Fruit fly (Drosophila melanogaster) whole organism, adult: Measurements from ENCODE around the gene CG13074.

Source experiments
- CG11617 ChIP-seq: fragments of 200-800 bp; sonication (Bioruptor generic); optimal IDR thresholded peaks from 2 replicates; lab custom pipeline; 2017; ENCODE audit warnings: mild to moderate bottlenecking, missing biosample characterization, missing genetic modification reagents, missing genetic modification characterization
- CG12768 ChIP-seq: fragments of 200-800 bp; sonication (Bioruptor generic); optimal IDR thresholded peaks from 2 replicates; lab custom pipeline; 2017; ENCODE audit warnings: missing biosample characterization, missing genetic modification characterization, mild to moderate bottlenecking, moderate library complexity, missing genetic modification reagents
- CG1620 ChIP-seq: fragments of 200-800 bp; sonication (Bioruptor generic); optimal IDR thresholded peaks from 2 replicates; lab custom pipeline; 2016; ENCODE audit warnings: missing biosample characterization, missing genetic modification characterization
- CG33017 ChIP-seq: fragments of 200-800 bp; sonication (Bioruptor generic); optimal IDR thresholded peaks from 2 replicates; lab custom pipeline; 2018; ENCODE audit warnings: missing biosample characterization, mild to moderate bottlenecking, missing genetic modification characterization, moderate library complexity
- CG7045 ChIP-seq: fragments of 200-800 bp; sonication (Bioruptor generic); optimal IDR thresholded peaks from 2 replicates; lab custom pipeline; 2017; ENCODE audit warnings: missing biosample characterization, mild to moderate bottlenecking, missing genetic modification characterization
- Clk ChIP-seq: fragments of 200-800 bp; sonication (Bioruptor generic); optimal IDR thresholded peaks from 2 replicates; lab custom pipeline; 2017; ENCODE audit warnings: missing biosample characterization, missing genetic modification characterization
- Crg-1 ChIP-seq: fragments of 200-800 bp; sonication (Bioruptor generic); optimal IDR thresholded peaks from 2 replicates; lab custom pipeline; 2016; ENCODE audit warnings: missing biosample characterization, missing genetic modification characterization
- Hr96 ChIP-seq: fragments of 200-800 bp; sonication (Bioruptor generic); optimal IDR thresholded peaks from 2 replicates; lab custom pipeline; 2016; ENCODE audit warnings: missing biosample characterization, missing genetic modification characterization
- Mnt ChIP-seq: fragments of 200-800 bp; sonication (Bioruptor generic); optimal IDR thresholded peaks from 2 replicates; lab custom pipeline; 2016; ENCODE audit warnings: missing biosample characterization, mild to moderate bottlenecking, missing genetic modification characterization
- bab1 ChIP-seq: fragments of 200-800 bp; sonication (Bioruptor generic); optimal IDR thresholded peaks from 3 replicates; lab custom pipeline; 2019; ENCODE audit warnings: missing biosample characterization, mild to moderate bottlenecking, missing genetic modification characterization, moderate library complexity
- cic ChIP-seq: fragments of 200-800 bp; sonication (Bioruptor generic); optimal IDR thresholded peaks from 2 replicates; lab custom pipeline; 2017; ENCODE audit warnings: missing biosample characterization, mild to moderate bottlenecking, missing genetic modification characterization, moderate library complexity
- cnc ChIP-seq, 2 experiments: fragments of >200 bp; optimal IDR thresholded peaks; 2 replicates each; lab custom pipeline; 2017
- kay ChIP-seq: fragments of 200-800 bp; sonication (Bioruptor generic); peaks from one replicate; lab custom pipeline; 2016; ENCODE audit warnings: missing biosample characterization, missing genetic modification characterization, borderline replicate concordance
- toe ChIP-seq: fragments of 200-800 bp; sonication (Bioruptor generic); optimal IDR thresholded peaks from 2 replicates; lab custom pipeline; 2016; ENCODE audit warnings: missing biosample characterization, missing genetic modification characterization

dm6 chr3L:16097393-16097884 is at the start of gene CG13074, which contains the start of gene ATPsynbetaL:
- no peak for TF ChIP-seq CG12768
- TF ChIP-seq Crg-1 = no peak
- TF ChIP-seq CG33017 (tag; lab: Kevin White, UChicago) = no peak
- TF ChIP-seq Mnt (GFP tag; lab: Kevin White, UChicago) = no peak
- TF ChIP-seq Clk (GFP tag; lab: Kevin White, UChicago) = no peak
- no peak for TF ChIP-seq bab1 (GFP tag; lab: Kevin White, UChicago)
- TF ChIP-seq kay (GFP tag; lab: Kevin White, UChicago) = no peak
- no peak for TF ChIP-seq Hr96 (GFP tag; lab: Kevin White, UChicago)
- no peak for TF ChIP-seq cic (GFP tag; lab: Kevin White, UChicago)
- TF ChIP-seq cnc (optimal IDR thresholded peaks at IDR 0.05; lab: Kevin White, UChicago) = no peak
- TF ChIP-seq CG11617 (GFP tag; lab: Kevin White, UChicago) = no peak
- no peak for TF ChIP-seq CG7045 (GFP tag; lab: Kevin White, UChicago)
- TF ChIP-seq toe (GFP tag; lab: Kevin White, UChicago) = no peak
- no peak for TF ChIP-seq CG1620 (GFP tag; lab: Kevin White, UChicago)
